Fruit fly (Drosophila melanogaster) whole organism, embryonic: ENCODE measurements around the gene CG7407.

Experiments used
- Atf3 ChIP-seq: fragments of 200-800 bp; sonication (Bioruptor generic); optimal IDR thresholded peaks from 3 replicates; lab custom pipeline; 2016; ENCODE audit warnings: missing biosample characterization, missing genetic modification characterization
- CG10267 ChIP-seq: fragments of 200-800 bp; sonication (Bioruptor generic); optimal IDR thresholded peaks from 2 replicates; lab custom pipeline; 2018; ENCODE audit warnings: missing biosample characterization, mild to moderate bottlenecking, missing genetic modification characterization, moderate library complexity
- CG10366 ChIP-seq: fragments of 200-800 bp; sonication (Bioruptor generic); IDR thresholded peaks from 2 replicates; pipeline ENCODE4 v1.3.6; 2022; ENCODE audit warnings: missing biosample characterization, missing genetic modification characterization
- CG10979 ChIP-seq: fragments of 200-800 bp; sonication (Bioruptor generic); optimal IDR thresholded peaks from 2 replicates; lab custom pipeline; 2018; ENCODE audit warnings: missing biosample characterization, mild to moderate bottlenecking, missing genetic modification characterization, moderate library complexity
- CG11085 ChIP-seq: fragments of 200-800 bp; sonication (Bioruptor generic); IDR thresholded peaks from 2 replicates; pipeline ENCODE4 v1.3.6; 2022; ENCODE audit warnings: missing biosample characterization, missing genetic modification characterization
- CG12659 ChIP-seq: fragments of 200-800 bp; sonication (Bioruptor generic); optimal IDR thresholded peaks from 3 replicates; lab custom pipeline; 2017; ENCODE audit warnings: mild to moderate bottlenecking, missing biosample characterization, missing genetic modification reagents, missing genetic modification characterization
- CG13424 ChIP-seq: fragments of 200-800 bp; sonication (Bioruptor generic); optimal IDR thresholded peaks from 2 replicates; lab custom pipeline; 2019; ENCODE audit warnings: missing biosample characterization, mild to moderate bottlenecking, missing genetic modification characterization, moderate library complexity
- CG16815 ChIP-seq: fragments of 200-800 bp; sonication (Bioruptor generic); optimal IDR thresholded peaks from 3 replicates; lab custom pipeline; 2017; ENCODE audit warnings: missing biosample characterization, mild to moderate bottlenecking, missing genetic modification characterization
- CG16863 ChIP-seq: fragments of 200-800 bp; sonication (Bioruptor generic); optimal IDR thresholded peaks from 3 replicates; lab custom pipeline; 2016; ENCODE audit warnings: missing biosample characterization, missing genetic modification characterization
- CG17829 ChIP-seq: fragments of 200-800 bp; optimal IDR thresholded peaks from 2 replicates; lab custom pipeline; 2019; ENCODE audit warnings: missing biosample characterization, mild to moderate bottlenecking, missing genetic modification characterization, moderate library complexity
- CG18011 ChIP-seq: fragments of 200-800 bp; sonication (Bioruptor generic); optimal IDR thresholded peaks from 2 replicates; lab custom pipeline; 2017; ENCODE audit warnings: missing biosample characterization, missing genetic modification characterization, mild to moderate bottlenecking, moderate library complexity, missing genotype
- CG1832 ChIP-seq: fragments of 200-800 bp; sonication (Bioruptor generic); optimal IDR thresholded peaks from 2 replicates; lab custom pipeline; 2017; ENCODE audit warnings: missing biosample characterization, mild to moderate bottlenecking, missing genetic modification characterization, inconsistent platforms
- CG3163 ChIP-seq: fragments of 200-800 bp; sonication (Bioruptor generic); optimal IDR thresholded peaks from 3 replicates; lab custom pipeline; 2016; ENCODE audit warnings: missing biosample characterization, missing genetic modification characterization
- CG4328 ChIP-seq: fragments of 200-800 bp; sonication (Bioruptor generic); optimal IDR thresholded peaks from 3 replicates; lab custom pipeline; 2017; ENCODE audit warnings: missing biosample characterization, missing genetic modification reagents, missing genetic modification characterization
- CG5180 ChIP-seq: fragments of 200-800 bp; sonication (Bioruptor generic); optimal IDR thresholded peaks from 3 replicates; lab custom pipeline; 2017; ENCODE audit warnings: missing biosample characterization, missing genetic modification characterization, mild to moderate bottlenecking, moderate library complexity, missing genetic modification reagents
- CG7556 ChIP-seq: fragments of 200-800 bp; sonication (Bioruptor generic); optimal IDR thresholded peaks from 2 replicates; lab custom pipeline; 2017; ENCODE audit warnings: missing biosample characterization, mild to moderate bottlenecking, missing genetic modification characterization
- CG7963 ChIP-seq: fragments of 200-800 bp; sonication (Bioruptor generic); IDR thresholded peaks from 3 replicates; pipeline ENCODE4 v1.3.6; 2022; ENCODE audit warnings: missing biosample characterization, missing genetic modification characterization; ENCODE audit not compliant: partially characterized antibody
- CG8924 ChIP-seq: fragments of 200-800 bp; optimal IDR thresholded peaks from 3 replicates; lab custom pipeline; 2019; ENCODE audit warnings: missing biosample characterization, mild to moderate bottlenecking, missing genetic modification characterization, moderate library complexity
- Camta ChIP-seq: fragments of 200-800 bp; sonication (Bioruptor generic); optimal IDR thresholded peaks from 2 replicates; lab custom pipeline; 2016; ENCODE audit warnings: missing biosample characterization, missing genetic modification characterization
- CoRest ChIP-seq: fragments of 200-800 bp; sonication (Bioruptor generic); optimal IDR thresholded peaks from 3 replicates; lab custom pipeline; 2018; ENCODE audit warnings: missing biosample characterization, mild to moderate bottlenecking, missing genetic modification characterization, moderate library complexity
- D19A ChIP-seq: fragments of 200-800 bp; optimal IDR thresholded peaks from 3 replicates; lab custom pipeline; 2019; ENCODE audit warnings: missing biosample characterization, mild to moderate bottlenecking, missing genetic modification characterization, moderate library complexity
- Dek ChIP-seq: fragments of 200-800 bp; sonication (Bioruptor generic); optimal IDR thresholded peaks from 3 replicates; lab custom pipeline; 2019; ENCODE audit warnings: missing biosample characterization, mild to moderate bottlenecking, missing genetic modification characterization, moderate library complexity
- Dip3 ChIP-seq: fragments of 200-800 bp; sonication (Bioruptor generic); optimal IDR thresholded peaks from 3 replicates; lab custom pipeline; 2016; ENCODE audit warnings: missing biosample characterization, missing genetic modification characterization
- Fer2 ChIP-seq: fragments of 200-800 bp; sonication (Bioruptor generic); optimal IDR thresholded peaks from 2 replicates; lab custom pipeline; 2018; ENCODE audit warnings: missing biosample characterization, mild to moderate bottlenecking, missing genetic modification characterization, moderate library complexity
- Fer3 ChIP-seq: fragments of 200-800 bp; sonication (Bioruptor generic); optimal IDR thresholded peaks from 2 replicates; lab custom pipeline; 2018; ENCODE audit warnings: missing biosample characterization, mild to moderate bottlenecking, missing genetic modification characterization, moderate library complexity
- HmgD ChIP-seq: fragments of 200-800 bp; sonication (Bioruptor generic); optimal IDR thresholded peaks from 3 replicates; lab custom pipeline; 2016; ENCODE audit warnings: missing biosample characterization, missing genetic modification characterization
- Hmx ChIP-seq: fragments of 200-800 bp; sonication (Bioruptor generic); optimal IDR thresholded peaks from 2 replicates; lab custom pipeline; 2016; ENCODE audit warnings: missing biosample characterization, missing genetic modification characterization
- Hr51 ChIP-seq, 2 experiments: fragments of 200-800 bp; sonication (Bioruptor generic); optimal IDR thresholded peaks; 2 replicates in 1 of 2; 3 replicates in 1 of 2; lab custom pipeline; 2016 to 2018; ENCODE audit warnings: missing biosample characterization in 2 of 2, missing genetic modification characterization in 2 of 2, mild to moderate bottlenecking in 1 of 2, moderate library complexity in 1 of 2
- Kr ChIP-seq: fragments of 200-800 bp; sonication (Bioruptor generic); optimal IDR thresholded peaks from 2 replicates; lab custom pipeline; 2017; ENCODE audit warnings: missing biosample characterization, mild to moderate bottlenecking, missing genetic modification characterization
- Oaz ChIP-seq: fragments of 200-800 bp; sonication (Bioruptor generic); IDR thresholded peaks from 2 replicates; pipeline ENCODE4 v1.3.6; 2022; ENCODE audit warnings: missing biosample characterization, missing genetic modification characterization
- Six4 ChIP-seq: fragments of 200-800 bp; sonication (Bioruptor generic); optimal IDR thresholded peaks from 2 replicates; lab custom pipeline; 2016; ENCODE audit warnings: missing biosample characterization, missing genetic modification characterization
- Usf ChIP-seq: fragments of 200-800 bp; sonication (Bioruptor generic); optimal IDR thresholded peaks from 2 replicates; lab custom pipeline; 2017; ENCODE audit warnings: missing genotype, missing biosample characterization, missing genetic modification characterization
- Xbp1 ChIP-seq: fragments of 200-800 bp; sonication (Bioruptor generic); optimal IDR thresholded peaks from 3 replicates; lab custom pipeline; 2016; ENCODE audit warnings: missing biosample characterization, mild to moderate bottlenecking, missing genetic modification characterization
- aop ChIP-seq: fragments of 200-800 bp; sonication (Bioruptor generic); IDR thresholded peaks from 2 replicates; pipeline ENCODE4 v1.3.6; 2022; ENCODE audit warnings: missing biosample characterization, missing genetic modification characterization
- ap ChIP-seq: fragments of 200-800 bp; sonication (Bioruptor generic); IDR thresholded peaks from 2 replicates; pipeline ENCODE4 v1.3.6; 2022; ENCODE audit warnings: missing biosample characterization, missing genetic modification characterization
- chif ChIP-seq, 2 experiments: fragments of 200-800 bp; sonication (Bioruptor generic); optimal IDR thresholded peaks; 3 replicates each; lab custom pipeline; 2016; ENCODE audit warnings: missing biosample characterization in 2 of 2, missing genetic modification characterization in 2 of 2
- fu2 ChIP-seq: fragments of 200-800 bp; sonication (Bioruptor generic); optimal IDR thresholded peaks from 2 replicates; lab custom pipeline; 2016; ENCODE audit warnings: missing biosample characterization, missing genetic modification characterization
- gem ChIP-seq: fragments of 200-800 bp; sonication (Bioruptor generic); optimal IDR thresholded peaks from 2 replicates; lab custom pipeline; 2019; ENCODE audit warnings: missing biosample characterization, mild to moderate bottlenecking, missing genetic modification characterization, moderate library complexity
- her ChIP-seq: fragments of 200-800 bp; sonication (Bioruptor generic); optimal IDR thresholded peaks from 2 replicates; lab custom pipeline; 2016; ENCODE audit warnings: missing biosample characterization, missing genetic modification characterization
- jigr1 ChIP-seq: fragments of 200-800 bp; sonication (Bioruptor generic); IDR thresholded peaks from 3 replicates; pipeline ENCODE4 v1.3.6; 2022; ENCODE audit warnings: missing biosample characterization, missing genetic modification characterization
- knrl ChIP-seq: fragments of 200-800 bp; sonication (Bioruptor generic); IDR thresholded peaks from 3 replicates; pipeline ENCODE4 v1.3.6; 2022; ENCODE audit warnings: missing biosample characterization, missing genetic modification characterization; ENCODE audit not compliant: partially characterized antibody
- lola ChIP-seq, 3 experiments: fragments of >200 bp in 2 of 3; fragments of 200-800 bp in 1 of 3; sonication (Bioruptor generic) in 1 of 3; optimal IDR thresholded peaks; 2 replicates each; lab custom pipeline; 2017 to 2019; ENCODE audit warnings: missing biosample characterization in 3 of 3, missing genetic modification characterization in 3 of 3, mild to moderate bottlenecking in 1 of 3, moderate library complexity in 1 of 3
- pb ChIP-seq: fragments of 200-800 bp; sonication (Bioruptor generic); optimal IDR thresholded peaks from 3 replicates; lab custom pipeline; 2016; ENCODE audit warnings: missing biosample characterization, missing genetic modification characterization
- pnt ChIP-seq: fragments of 200-800 bp; sonication (Bioruptor generic); optimal IDR thresholded peaks from 3 replicates; lab custom pipeline; 2016; ENCODE audit warnings: missing biosample characterization, missing genetic modification characterization
- sens ChIP-seq: fragments of 200-800 bp; sonication (Bioruptor generic); peaks from one replicate; lab custom pipeline; 2016; ENCODE audit warnings: missing biosample characterization, missing genetic modification characterization
- sisA ChIP-seq: fragments of 200-800 bp; sonication (Bioruptor generic); IDR thresholded peaks from 2 replicates; pipeline ENCODE4 v1.3.6; 2022; ENCODE audit warnings: missing biosample characterization, missing genetic modification characterization
- toy ChIP-seq: fragments of 200-800 bp; sonication (Bioruptor generic); IDR thresholded peaks from 2 replicates; pipeline ENCODE4 v1.3.6; 2022; ENCODE audit warnings: missing biosample characterization, missing genetic modification characterization
- trh ChIP-seq: fragments of 200-800 bp; sonication (Bioruptor generic); optimal IDR thresholded peaks from 2 replicates; lab custom pipeline; 2016; ENCODE audit warnings: missing biosample characterization, missing genetic modification characterization

Gene CG7407

dm6 chr3L:21839720-21840641 is 16.7 kb downstream of the CG7407 start (continued):
- TF ChIP-seq Oaz (GFP tag; lab: Robert Waterston, UW) (peak; percentile 84), CG17829 (tag; lab: Kevin White, UChicago) (peak; percentile 92), CG10979 (tag; lab: Kevin White, UChicago) (peak; percentile 92), D19A (tag; lab: Kevin White, UChicago) (peak; percentile 88), Six4 (GFP tag; lab: Kevin White, UChicago) (peak; percentile 93), jigr1 (GFP tag; lab: Robert Waterston, UW) (peak; percentile 89), sisA (peak; percentile 90), Camta (peak; percentile 95), CG1832 (GFP tag; lab: Kevin White, UChicago) (no peak), fu2 (GFP tag; lab: Kevin White, UChicago) (peak; percentile 85), Dip3 (GFP tag; lab: Kevin White, UChicago) (peak; percentile 94), CG11085 (GFP tag; lab: Robert Waterston, UW) (peak; percentile 76), CG16863 (GFP tag; lab: Kevin White, UChicago) (peak; percentile 93), CoRest (peak; percentile 95), CG18011 (peak; percentile 81), trh (GFP tag; lab: Kevin White, UChicago) (peak; percentile 85), CG10267 (peak; percentile 84), pnt (peak; percentile 92), Dek (tag; lab: Kevin White, UChicago) (peak; percentile 88), CG5180 (GFP tag; lab: Kevin White, UChicago) (peak; percentile 76), her (peak; percentile 73), ap (GFP tag; lab: Robert Waterston, UW) (peak; percentile 72), Kr (GFP tag; lab: Kevin White, UChicago) (no peak), CG3163 (GFP tag; lab: Kevin White, UChicago) (peak; percentile 57), Fer3 (peak; percentile 90), aop (GFP tag; lab: Robert Waterston, UW) (0 out of 2 replicates have a peak, but pooled peaks have one; percentile 20), Hmx (peak; percentile 89), Atf3 (GFP tag; lab: Kevin White, UChicago) (peak; percentile 88), knrl (GFP tag; lab: Robert Waterston, UW) (peak; percentile 49; the same call in 1 of the 3 replicates), gem (peak; percentile 96), CG12659 (peak; percentile 95), chif (GFP tag; optimal IDR thresholded peaks at IDR 0.05; lab: Kevin White, UChicago) (peak; percentile 87 to 92), lola (GFP tag; optimal IDR thresholded peaks at IDR 0.05; lab: Kevin White, UChicago) (peak in 1 of 3 experiments; percentile 87), CG16815 (peak; percentile 88), CG13424 (tag; lab: Kevin White, UChicago) (peak; percentile 94), CG10366 (peak; percentile 88), CG7963 (GFP tag; lab: Robert Waterston, UW) (no peak), Xbp1 (peak; percentile 92), CG8924 (tag; lab: Kevin White, UChicago) (peak; percentile 94), pb (GFP tag; lab: Kevin White, UChicago) (peak; percentile 93), Fer2 (peak; percentile 78), CG4328 (GFP tag; lab: Kevin White, UChicago) (peak; percentile 82), Usf (GFP tag; lab: Kevin White, UChicago) (peak; percentile 84), CG7556 (GFP tag; lab: Kevin White, UChicago) (peak; percentile 97), Hr51 (GFP tag; optimal IDR thresholded peaks at IDR 0.05; lab: Kevin White, UChicago) (peak; percentile 84 to 96), toy (GFP tag; lab: Robert Waterston, UW) (peak; percentile 78), HmgD (GFP tag; lab: Kevin White, UChicago) (peak; percentile 76), sens (GFP tag; lab: Kevin White, UChicago) (peak; percentile 99)
